Fruit fly (Drosophila melanogaster) whole organism, embryonic: ENCODE measurements around the gene CG33287.

Experiments used
- CG11085 ChIP-seq: fragments of 200-800 bp; sonication (Bioruptor generic); IDR thresholded peaks from 2 replicates; pipeline ENCODE4 v1.3.6; 2022; ENCODE audit warnings: missing biosample characterization, missing genetic modification characterization
- CG11696 ChIP-seq: fragments of 200-800 bp; sonication (Bioruptor generic); IDR thresholded peaks from 2 replicates; pipeline ENCODE4 v1.3.6; 2022; ENCODE audit warnings: missing biosample characterization, missing genetic modification characterization
- CG13775 ChIP-seq: fragments of 200-800 bp; sonication (Bioruptor generic); optimal IDR thresholded peaks from 3 replicates; lab custom pipeline; 2017; ENCODE audit warnings: missing biosample characterization, mild to moderate bottlenecking, missing genetic modification characterization
- CG17802 ChIP-seq: fragments of 200-800 bp; sonication (Bioruptor generic); optimal IDR thresholded peaks from 2 replicates; lab custom pipeline; 2018; ENCODE audit warnings: missing biosample characterization, mild to moderate bottlenecking, missing genetic modification characterization, moderate library complexity
- CG2116 ChIP-seq: fragments of 200-800 bp; sonication (Bioruptor generic); optimal IDR thresholded peaks from 3 replicates; lab custom pipeline; 2018; ENCODE audit warnings: missing biosample characterization, mild to moderate bottlenecking, missing genetic modification characterization
- CG3726 ChIP-seq: fragments of 200-800 bp; sonication (Bioruptor generic); IDR thresholded peaks from 3 replicates; pipeline ENCODE4, ENCODE4 v1.3.6; 2022; ENCODE audit warnings: missing biosample characterization, missing genetic modification characterization
- CG43689 ChIP-seq: fragments of 200-800 bp; sonication (Bioruptor generic); IDR thresholded peaks from 2 replicates; pipeline ENCODE4 v1.3.6; 2022; ENCODE audit warnings: missing biosample characterization, missing genetic modification characterization
- CG6654 ChIP-seq: fragments of 200-800 bp; sonication (Bioruptor generic); optimal IDR thresholded peaks from 2 replicates; lab custom pipeline; 2017; ENCODE audit warnings: missing biosample characterization, mild to moderate bottlenecking, missing genetic modification characterization
- CG7372 ChIP-seq: fragments of 200-800 bp; sonication (Bioruptor generic); IDR thresholded peaks from 2 replicates; pipeline ENCODE4 v1.3.6; 2022; ENCODE audit warnings: missing biosample characterization, missing genetic modification characterization
- CG9932 ChIP-seq: fragments of 200-800 bp; sonication (Bioruptor generic); IDR thresholded peaks from 2 replicates; pipeline ENCODE4 v1.3.6; 2022; ENCODE audit warnings: missing biosample characterization, missing genetic modification characterization
- Chrac-16 ChIP-seq: fragments of 200-800 bp; sonication (Bioruptor generic); optimal IDR thresholded peaks from 3 replicates; lab custom pipeline; 2016; ENCODE audit warnings: missing biosample characterization, missing genetic modification characterization
- CkIIα-i1 ChIP-seq: fragments of 200-800 bp; sonication (Bioruptor generic); IDR thresholded peaks from 2 replicates; pipeline ENCODE4 v1.3.6; 2022; ENCODE audit warnings: missing biosample characterization, missing genetic modification characterization
- Doc2 ChIP-seq: fragments of 200-800 bp; sonication (Bioruptor generic); IDR thresholded peaks from 2 replicates; pipeline ENCODE4 v1.3.6; 2022; ENCODE audit warnings: missing biosample characterization, missing genetic modification characterization
- Drgx ChIP-seq: fragments of 200-800 bp; sonication (Bioruptor generic); IDR thresholded peaks from 2 replicates; pipeline ENCODE4 v1.3.6; 2022; ENCODE audit warnings: missing biosample characterization, missing genetic modification characterization
- Ets65A ChIP-seq: fragments of 200-800 bp; sonication (Bioruptor generic); peaks from one replicate; lab custom pipeline; 2016; ENCODE audit warnings: missing biosample characterization, missing genetic modification characterization
- Lhr ChIP-seq: fragments of 200-800 bp; sonication (Bioruptor generic); optimal IDR thresholded peaks from 3 replicates; lab custom pipeline; 2017; ENCODE audit warnings: mild to moderate bottlenecking, missing biosample characterization, missing genetic modification reagents, missing genetic modification characterization
- Taf1 ChIP-seq: fragments of 200-800 bp; sonication (Bioruptor generic); IDR thresholded peaks from 2 replicates; pipeline ENCODE4 v1.3.6; 2022; ENCODE audit warnings: missing biosample characterization, missing genetic modification characterization
- bsh ChIP-seq, 2 experiments: fragments of 200-800 bp; sonication (Bioruptor generic); optimal IDR thresholded peaks; 2 replicates each; lab custom pipeline; 2017 to 2018; ENCODE audit warnings: mild to moderate bottlenecking in 2 of 2, missing biosample characterization in 2 of 2, missing genetic modification characterization in 2 of 2, moderate library complexity in 1 of 2
- caup ChIP-seq: fragments of 200-800 bp; sonication (Bioruptor generic); optimal IDR thresholded peaks from 3 replicates; lab custom pipeline; 2017; ENCODE audit warnings: missing biosample characterization, mild to moderate bottlenecking, missing genetic modification characterization, moderate library complexity; ENCODE audit not compliant: severe bottlenecking
- danr ChIP-seq: fragments of 200-800 bp; sonication (Bioruptor generic); IDR thresholded peaks from 2 replicates; pipeline ENCODE4 v1.3.6; 2022; ENCODE audit warnings: missing biosample characterization, missing genetic modification characterization
- ewg ChIP-seq: fragments of 200-800 bp; sonication (Bioruptor generic); optimal IDR thresholded peaks from 3 replicates; lab custom pipeline; 2017; ENCODE audit warnings: mild to moderate bottlenecking, missing biosample characterization, missing genetic modification reagents, missing genetic modification characterization
- gce ChIP-seq: fragments of 200-800 bp; sonication (Bioruptor generic); IDR thresholded peaks from 3 replicates; pipeline ENCODE4 v1.3.6; 2022; ENCODE audit warnings: missing biosample characterization, missing genetic modification characterization
- hb ChIP-seq: fragments of 200-800 bp; sonication (Bioruptor generic); IDR thresholded peaks from 3 replicates; pipeline ENCODE4 v1.3.6; 2022; ENCODE audit warnings: missing biosample characterization, missing genetic modification characterization; ENCODE audit not compliant: partially characterized antibody
- hth ChIP-seq: fragments of >200 bp; optimal IDR thresholded peaks from 2 replicates; lab custom pipeline; 2017; ENCODE audit warnings: inconsistent platforms
- ken ChIP-seq: fragments of 200-800 bp; sonication (Bioruptor generic); IDR thresholded peaks from 3 replicates; pipeline ENCODE4 v1.3.6; 2022; ENCODE audit warnings: missing biosample characterization, missing genetic modification characterization
- nerfin-1 ChIP-seq: fragments of 200-800 bp; sonication (Bioruptor generic); optimal IDR thresholded peaks from 3 replicates; lab custom pipeline; 2019; ENCODE audit warnings: missing biosample characterization, mild to moderate bottlenecking, missing genetic modification characterization, moderate library complexity
- nom ChIP-seq: fragments of 200-800 bp; sonication (Bioruptor generic); optimal IDR thresholded peaks from 2 replicates; lab custom pipeline; 2017; ENCODE audit warnings: missing biosample characterization, missing genetic modification characterization, mild to moderate bottlenecking, moderate library complexity, missing genetic modification reagents
- pfk ChIP-seq: fragments of 200-800 bp; sonication (Bioruptor generic); optimal IDR thresholded peaks from 2 replicates; lab custom pipeline; 2018; ENCODE audit warnings: missing biosample characterization, mild to moderate bottlenecking, missing genetic modification characterization, moderate library complexity
- sd ChIP-seq: fragments of 200-800 bp; sonication (Bioruptor generic); optimal IDR thresholded peaks from 3 replicates; lab custom pipeline; 2018; ENCODE audit warnings: missing biosample characterization, mild to moderate bottlenecking, missing genetic modification characterization, moderate library complexity
- sens ChIP-seq: fragments of 200-800 bp; sonication (Bioruptor generic); peaks from one replicate; lab custom pipeline; 2016; ENCODE audit warnings: missing biosample characterization, missing genetic modification characterization
- sim ChIP-seq: fragments of 200-800 bp; sonication (Bioruptor generic); IDR thresholded peaks from 2 replicates; pipeline ENCODE4 v1.3.6; 2022; ENCODE audit warnings: missing biosample characterization, missing genetic modification characterization
- tll ChIP-seq, 2 experiments: fragments of 200-800 bp in 1 of 2; fragments of >200 bp in 1 of 2; sonication (Bioruptor generic) in 1 of 2; optimal IDR thresholded peaks; 2 replicates each; lab custom pipeline; 2017 to 2019; ENCODE audit warnings: missing biosample characterization in 2 of 2, missing genetic modification characterization in 2 of 2, mild to moderate bottlenecking in 1 of 2, moderate library complexity in 1 of 2
- yki ChIP-seq: fragments of >200 bp; optimal IDR thresholded peaks from 3 replicates; lab custom pipeline; 2018

Gene CG33287

dm6 chr3L:20991373-20991772, 20.9 kb upstream of the CG33287 start, which contains the start of gene CG12984 (continued):
- TF ChIP-seq hth = no peak

- TF ChIP-seq CG3726 (GFP tag; lab: Robert Waterston, UW) = no peak
- peak; percentile 0 for TF ChIP-seq nom (GFP tag; lab: Kevin White, UChicago)
- TF ChIP-seq, all 482 proteins: peak for 1
Observed at dm6 chr3L:20990231-20990630, 19.8 kb upstream of the CG33287 start.

- TF ChIP-seq Ets65A (GFP tag; lab: Kevin White, UChicago) (peak; percentile 12), yki (lab: Kevin White, UChicago) (no peak), CG7372 (GFP tag; lab: Robert Waterston, UW) (no peak), Chrac-16 (GFP tag; lab: Kevin White, UChicago) (no peak), nom (GFP tag; lab: Kevin White, UChicago) (peak; percentile 51), tll (GFP tag; optimal IDR thresholded peaks at IDR 0.05; lab: Kevin White, UChicago) (no peak), Lhr (GFP tag; lab: Kevin White, UChicago) (no peak), CG11696 (GFP tag; lab: Robert Waterston, UW) (no peak), nerfin-1 (tag; lab: Kevin White, UChicago) (no peak), bsh (GFP tag; optimal IDR thresholded peaks at IDR 0.05; lab: Kevin White, UChicago) (peak in 1 of 2 experiments; percentile 81), CkIIα-i1 (GFP tag; lab: Robert Waterston, UW) (no peak), Doc2 (GFP tag; lab: Robert Waterston, UW) (no peak), caup (GFP tag; lab: Kevin White, UChicago) (no peak), sens (GFP tag; lab: Kevin White, UChicago) (peak; percentile 10), danr (no peak), CG2116 (GFP tag; lab: Kevin White, UChicago) (no peak), Taf1 (no peak), CG17802 (tag; lab: Kevin White, UChicago) (no peak), pfk (GFP tag; lab: Kevin White, UChicago) (no peak), sd (no peak), Drgx (GFP tag; lab: Robert Waterston, UW) (peak; percentile 62), ken (GFP tag; lab: Robert Waterston, UW) (no peak)
Observed at dm6 chr3L:20988862-20989261, 18.4 kb upstream of the CG33287 start.

dm6 chr3L:20987895-20988294, 17.4 kb upstream of the CG33287 start:
- TF ChIP-seq gce (GFP tag; lab: Robert Waterston, UW) (no peak), Drgx (GFP tag; lab: Robert Waterston, UW) (peak; percentile 34; the same call in 1 of the 2 replicates), CG13775 (GFP tag; lab: Kevin White, UChicago) (no peak), ewg (GFP tag; lab: Kevin White, UChicago) (no peak), sim (GFP tag; lab: Robert Waterston, UW) (no peak), CG6654 (GFP tag; lab: Kevin White, UChicago) (no peak), bsh (GFP tag; optimal IDR thresholded peaks at IDR 0.05; lab: Kevin White, UChicago) (peak in 1 of 2 experiments; percentile 2), hb (0 out of 3 replicates have a peak, but pooled peaks have one; percentile 1)

- TF ChIP-seq CG11085 (GFP tag; lab: Robert Waterston, UW) (no peak), nom (GFP tag; lab: Kevin White, UChicago) (peak; percentile 18), CG43689 (GFP tag; lab: Robert Waterston, UW) (no peak), CG9932 (no peak), bsh (GFP tag; optimal IDR thresholded peaks at IDR 0.05; lab: Kevin White, UChicago) (peak in 1 of 2 experiments; percentile 26), Drgx (GFP tag; lab: Robert Waterston, UW) (peak; percentile 69)
- TF ChIP-seq, all 482 proteins: peak for 3
Observed at dm6 chr3L:20986929-20987363, 16.5 kb upstream of the CG33287 start.
